Fruit fly (Drosophila melanogaster): ENCODE measurements around the gene CG15386.

Gene CG15386

DNA sequence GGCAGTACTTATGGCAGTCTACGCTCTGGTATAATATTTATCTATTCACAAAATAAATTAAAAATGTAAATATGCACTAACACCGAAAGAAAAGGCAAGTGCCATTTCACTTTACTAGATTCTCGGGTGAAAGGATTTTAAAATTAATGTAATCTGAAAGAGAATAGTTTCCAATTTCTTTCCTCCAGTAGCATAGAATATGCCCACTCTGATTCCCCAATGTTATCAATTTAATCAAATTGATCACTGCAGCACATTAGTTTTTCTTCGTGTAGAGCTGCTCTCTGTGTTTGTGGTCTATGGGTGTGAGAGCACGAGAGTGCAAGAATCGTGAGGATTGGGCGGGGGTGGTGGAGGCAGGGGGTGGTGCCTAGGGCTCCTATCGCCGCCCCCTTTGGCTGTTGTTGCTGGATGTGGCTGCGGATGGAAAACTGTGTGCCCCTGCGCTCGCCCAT is 15.9 kb downstream of the CG15386 start (continued):
- TF ChIP-seq pzg (GFP tag; optimal IDR thresholded peaks at IDR 0.05) (no peak), Adf1 (GFP tag; IDR thresholded peaks at IDR 0.05) (no peak), CG11085 (GFP tag; IDR thresholded peaks at IDR 0.05) (no peak), MTF-1 (GFP tag; optimal IDR thresholded peaks at IDR 0.05; ENCODE audit: borderline replicate concordance) (peak; percentile 37), CG14667 (GFP tag; IDR thresholded peaks at IDR 0.05) (peak; percentile 45; the same call in 1 of the 2 replicates), ems (GFP tag; optimal IDR thresholded peaks at IDR 0.05) (peak; percentile 51), CG1024 (GFP tag; IDR thresholded peaks at IDR 0.05) (peak; percentile 32; the same call in 1 of the 2 replicates), CG10366 (GFP tag; IDR thresholded peaks at IDR 0.05) (peak; percentile 60), CG14441 (GFP tag; IDR thresholded peaks at IDR 0.05) (peak; percentile 44; the same call in 1 of the 2 replicates), CG9932 (GFP tag; IDR thresholded peaks at IDR 0.05) (no peak), CG8290 (GFP tag; optimal IDR thresholded peaks at IDR 0.05) (peak; percentile 76), CG8290 (tag; optimal IDR thresholded peaks at IDR 0.05) (peak; percentile 20 to 80), fu2 (GFP tag; optimal IDR thresholded peaks at IDR 0.05) (no peak), CG13775 (GFP tag; optimal IDR thresholded peaks at IDR 0.05) (peak; percentile 81), CG32767 (GFP tag; IDR thresholded peaks at IDR 0.05) (peak; percentile 55; the same call in 1 of the 2 replicates), ato (GFP tag; IDR thresholded peaks at IDR 0.05; ENCODE audit: partially characterized antibody) (no peak), en (GFP tag; optimal IDR thresholded peaks at IDR 0.05) (peak; percentile 63), org-1 (GFP tag; optimal IDR thresholded peaks at IDR 0.05) (peak; percentile 76), Kr (GFP tag; optimal IDR thresholded peaks at IDR 0.05) (no peak), yki (optimal IDR thresholded peaks at IDR 0.05) (no peak), CG4730 (GFP tag; IDR thresholded peaks at IDR 0.05) (peak; percentile 33; the same call in 1 of the 2 replicates), Mes4 (GFP tag; optimal IDR thresholded peaks at IDR 0.05) (peak; percentile 75), crol (GFP tag; IDR thresholded peaks at IDR 0.05) (peak; percentile 95), abd-A (tag; optimal IDR thresholded peaks at IDR 0.05) (no peak), row (GFP tag; IDR thresholded peaks at IDR 0.05) (peak; percentile 82), Dll (GFP tag; IDR thresholded peaks at IDR 0.05; ENCODE audit: partially characterized antibody) (no peak), gfzf (GFP tag; optimal IDR thresholded peaks at IDR 0.05) (no peak), shn (GFP tag; optimal IDR thresholded peaks at IDR 0.05) (peak; percentile 73), tll (GFP tag; optimal IDR thresholded peaks at IDR 0.05) (peak in 1 of 2 experiments; percentile 5), ap (GFP tag; IDR thresholded peaks at IDR 0.05) (peak; percentile 74), Xrp1 (GFP tag; IDR thresholded peaks at IDR 0.05) (peak; percentile 87), CG31365 (tag; optimal IDR thresholded peaks at IDR 0.05) (peak; percentile 18), Dek (tag; optimal IDR thresholded peaks at IDR 0.05) (no peak), sna (GFP tag; IDR thresholded peaks at IDR 0.05; ENCODE audit: partially characterized antibody) (no peak), CG9215 (GFP tag; IDR thresholded peaks at IDR 0.05) (peak; percentile 28; the same call in 1 of the 2 replicates), CG8924 (tag; optimal IDR thresholded peaks at IDR 0.05) (peak; percentile 87), grn (GFP tag; optimal IDR thresholded peaks at IDR 0.05) (peak; percentile 49), z (GFP tag; IDR thresholded peaks at IDR 0.05) (peak; percentile 4; the same call in 1 of the 3 replicates), Nf-YC (tag; optimal IDR thresholded peaks at IDR 0.05) (peak; percentile 21), CG18011 (GFP tag; optimal IDR thresholded peaks at IDR 0.05) (no peak), CG32532 (GFP tag; IDR thresholded peaks at IDR 0.05) (no peak), Pdp1 (GFP tag; optimal IDR thresholded peaks at IDR 0.05) (peak; percentile 42 to 70), dan (GFP tag; IDR thresholded peaks at IDR 0.05) (no peak), Side (GFP tag; optimal IDR thresholded peaks at IDR 0.05) (peak; percentile 66), Elba2 (GFP tag; optimal IDR thresholded peaks at IDR 0.05) (no peak), CG13123 (GFP tag; optimal IDR thresholded peaks at IDR 0.05) (peak; percentile 83), CG10274 (GFP tag; optimal IDR thresholded peaks at IDR 0.05) (peak; percentile 46), CG12391 (tag; optimal IDR thresholded peaks at IDR 0.05) (peak; percentile 87), Eip74EF (GFP tag; optimal IDR thresholded peaks at IDR 0.05) (peak in 1 of 2 experiments; percentile 88), gce (GFP tag; IDR thresholded peaks at IDR 0.05) (peak; percentile 62; the same call in 2 of the 3 replicates), D19B (GFP tag; optimal IDR thresholded peaks at IDR 0.05) (no peak)

All from whole organism, embryonic.